Fruit fly (Drosophila melanogaster): Measurements from ENCODE around the gene CG9192.

Gene CG9192

dm6 chr3L:1247627-1248295, 9.6 kb upstream of the CG9192 start, which contains the start of the genes Psf1 and Sac1 (continued):
- TF ChIP-seq CG18619 (GFP tag; optimal IDR thresholded peaks at IDR 0.05) (no peak), CG15514 (GFP tag; optimal IDR thresholded peaks at IDR 0.05) (peak; percentile 56), mirr (GFP tag; optimal IDR thresholded peaks at IDR 0.05) (no peak), B-H1 (GFP tag; IDR thresholded peaks at IDR 0.05) (no peak), CG11456 (GFP tag; IDR thresholded peaks at IDR 0.05) (peak; percentile 34; the same call in 1 of the 3 replicates), CG2116 (GFP tag; optimal IDR thresholded peaks at IDR 0.05) (peak; percentile 61), CG3847 (GFP tag; IDR thresholded peaks at IDR 0.05) (peak; percentile 55), tin (GFP tag; optimal IDR thresholded peaks at IDR 0.05) (peak; percentile 30), lbe (GFP tag; optimal IDR thresholded peaks at IDR 0.05) (no peak), sob (GFP tag; IDR thresholded peaks at IDR 0.05) (no peak; the same call in 1 of the 2 replicates), sna (GFP tag; IDR thresholded peaks at IDR 0.05; ENCODE audit: partially characterized antibody) (peak; percentile 86), hb (GFP tag; IDR thresholded peaks at IDR 0.05; ENCODE audit: partially characterized antibody) (peak; percentile 74), CG10267 (tag; optimal IDR thresholded peaks at IDR 0.05) (peak; percentile 65), nerfin-2 (GFP tag; IDR thresholded peaks at IDR 0.05; ENCODE audit: partially characterized antibody) (peak; percentile 74), CG7839 (tag; optimal IDR thresholded peaks at IDR 0.05) (peak; percentile 36), slp2 (GFP tag; optimal IDR thresholded peaks at IDR 0.05) (peak; percentile 17), Dp (GFP tag; optimal IDR thresholded peaks at IDR 0.05) (no peak), caup (GFP tag; optimal IDR thresholded peaks at IDR 0.05; ENCODE audit: severe bottlenecking) (peak; percentile 23), Side (GFP tag; optimal IDR thresholded peaks at IDR 0.05) (no peak), zfh2 (GFP tag; optimal IDR thresholded peaks at IDR 0.05) (peak; percentile 67), Spps (tag; optimal IDR thresholded peaks at IDR 0.05) (no peak), Sox102F (GFP tag; optimal IDR thresholded peaks at IDR 0.05) (peak; percentile 32), CHES-1-like (GFP tag; optimal IDR thresholded peaks at IDR 0.05) (peak; percentile 66), CG9437 (GFP tag; optimal IDR thresholded peaks at IDR 0.05) (peak; percentile 50), CG3163 (GFP tag; optimal IDR thresholded peaks at IDR 0.05) (peak; percentile 32), Pdp1 (GFP tag; optimal IDR thresholded peaks at IDR 0.05) (peak in 1 of 2 experiments; percentile 53), Mes4 (GFP tag; optimal IDR thresholded peaks at IDR 0.05) (peak; percentile 35), prd (optimal IDR thresholded peaks at IDR 0.05) (no peak), prd (GFP tag; IDR thresholded peaks at IDR 0.05) (peak; percentile 71), Bdp1 (GFP tag; optimal IDR thresholded peaks at IDR 0.05) (peak; percentile 31), CG1233 (GFP tag; optimal IDR thresholded peaks at IDR 0.05) (no peak), CG13287 (GFP tag; IDR thresholded peaks at IDR 0.05; ENCODE audit: partially characterized antibody) (peak; percentile 88), CG30020 (tag; optimal IDR thresholded peaks at IDR 0.05) (peak; percentile 83), p53 (GFP tag; optimal IDR thresholded peaks at IDR 0.05) (peak; percentile 17), da (GFP tag; optimal IDR thresholded peaks at IDR 0.05) (peak; percentile 19), CG3407 (GFP tag; optimal IDR thresholded peaks at IDR 0.05) (no peak), CG9932 (GFP tag; IDR thresholded peaks at IDR 0.05) (peak; percentile 68; the same call in 1 of the 2 replicates), Optix (GFP tag; IDR thresholded peaks at IDR 0.05) (0 out of 3 replicates have a peak, but pooled peaks have one; percentile 11), Atf3 (GFP tag; optimal IDR thresholded peaks at IDR 0.05) (peak; percentile 50), gcm2 (GFP tag; optimal IDR thresholded peaks at IDR 0.05) (no peak), cas (GFP tag; IDR thresholded peaks at IDR 0.05) (0 out of 2 replicates have a peak, but pooled peaks have one; percentile 32), NFAT (GFP tag; IDR thresholded peaks at IDR 0.05) (peak; percentile 43; the same call in 1 of the 2 replicates), CG12659 (GFP tag; optimal IDR thresholded peaks at IDR 0.05) (peak; percentile 77), CG11398 (GFP tag; optimal IDR thresholded peaks at IDR 0.05) (no peak), CG17912 (GFP tag; optimal IDR thresholded peaks at IDR 0.05) (no peak), kni (GFP tag; optimal IDR thresholded peaks at IDR 0.05) (peak; percentile 13), CG2875 (GFP tag; optimal IDR thresholded peaks at IDR 0.05) (no peak), stwl (tag; optimal IDR thresholded peaks at IDR 0.05) (peak; percentile 42), CG6689 (GFP tag; IDR thresholded peaks at IDR 0.05) (peak; percentile 41; the same call in 1 of the 2 replicates)

All from whole organism, embryonic.